Fruit fly (Drosophila melanogaster): Measurements from ENCODE around the gene Act5C.
"Not testable (repeated sequence)": the region's sequence is repeated elsewhere in the genome, so short reads cannot be mapped to it uniquely, and the experiment has no call there.

Act5C gene

DNA sequence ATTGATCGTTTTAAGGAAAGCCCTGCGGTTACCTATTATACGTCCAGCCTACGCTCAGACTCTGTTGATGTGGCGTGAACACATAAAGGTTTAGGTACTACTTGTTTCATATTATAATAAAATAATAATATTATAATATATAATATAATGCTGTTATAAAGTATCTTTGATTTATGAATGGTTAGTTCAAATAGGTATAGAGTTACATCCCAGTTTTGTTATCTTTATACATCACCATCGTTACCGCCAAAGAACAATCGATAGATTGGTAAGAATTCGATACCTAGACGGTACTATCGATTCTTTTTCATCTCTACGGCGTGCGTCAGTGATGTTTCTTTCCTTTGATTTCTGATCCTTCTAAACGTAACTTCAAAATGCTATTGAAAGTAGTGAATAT lies 41.6 kb downstream of the Act5C start, which contains the start of gene CG12728:
TSS of gene CG12728 (plus strand) at position 301 of the 400 bp plus-strand sequence.
- not testable (repeated sequence) for TF ChIP-seq Sin3A, psq, h (optimal IDR thresholded peaks at IDR 0.05)

DNA sequence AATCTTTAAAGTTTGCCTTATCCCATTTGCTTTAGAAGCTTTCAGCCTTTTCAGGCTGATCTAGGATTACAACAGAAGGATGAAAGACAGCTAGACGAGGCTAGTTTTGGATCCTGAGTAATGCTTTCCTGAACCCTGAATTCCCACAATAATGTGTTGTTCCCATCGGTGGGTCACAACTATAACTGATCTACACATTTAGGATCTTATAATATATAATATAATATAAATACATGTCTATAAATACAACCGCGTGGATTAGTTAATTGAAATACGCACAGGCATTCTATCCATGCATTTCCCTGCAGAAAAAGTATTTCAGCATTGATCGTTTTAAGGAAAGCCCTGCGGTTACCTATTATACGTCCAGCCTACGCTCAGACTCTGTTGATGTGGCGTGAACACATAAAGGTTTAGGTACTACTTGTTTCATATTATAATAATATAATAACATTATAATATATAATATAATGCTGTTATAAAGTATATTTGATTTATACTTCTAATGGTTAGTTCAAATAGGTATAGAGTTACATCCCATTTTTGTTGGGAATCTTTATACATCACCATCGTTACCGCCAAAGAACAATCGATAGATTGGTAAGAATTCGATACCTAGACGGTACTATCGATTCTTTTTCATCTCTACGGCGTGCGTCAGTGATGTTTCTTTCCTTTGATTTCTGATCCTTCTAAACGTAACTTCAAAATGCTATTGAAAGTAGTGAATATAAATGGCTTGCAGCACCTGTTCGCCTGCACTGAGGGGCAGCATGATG lies 44.6 kb downstream of the Act5C start, which contains the start of gene CG32756:
TSS of gene CG32756 (plus strand) at position 631 of the 779 bp plus-strand sequence.
- TF ChIP-seq Sin3A, psq, Myc (optimal IDR thresholded peaks at IDR 0.05): not testable (repeated sequence)

- no peak for TF ChIP-seq Myc (optimal IDR thresholded peaks at IDR 0.05)
- TF ChIP-seq ttk (optimal IDR thresholded peaks at IDR 0.05), result no peak
- no peak for TF ChIP-seq Sin3A (optimal IDR thresholded peaks at IDR 0.05)
- TF ChIP-seq insv (optimal IDR thresholded peaks at IDR 0.05), result no peak
- no peak for TF ChIP-seq psq (optimal IDR thresholded peaks at IDR 0.05)
- TF ChIP-seq h (optimal IDR thresholded peaks at IDR 0.05), result no peak
Observed at dm6 chrX:5947870-5948498, 47.3 kb downstream of the Act5C start, which contains the start of gene CG6041. Gene CG6041, plus strand, starts transcription at chrX:5948160.

DNA sequence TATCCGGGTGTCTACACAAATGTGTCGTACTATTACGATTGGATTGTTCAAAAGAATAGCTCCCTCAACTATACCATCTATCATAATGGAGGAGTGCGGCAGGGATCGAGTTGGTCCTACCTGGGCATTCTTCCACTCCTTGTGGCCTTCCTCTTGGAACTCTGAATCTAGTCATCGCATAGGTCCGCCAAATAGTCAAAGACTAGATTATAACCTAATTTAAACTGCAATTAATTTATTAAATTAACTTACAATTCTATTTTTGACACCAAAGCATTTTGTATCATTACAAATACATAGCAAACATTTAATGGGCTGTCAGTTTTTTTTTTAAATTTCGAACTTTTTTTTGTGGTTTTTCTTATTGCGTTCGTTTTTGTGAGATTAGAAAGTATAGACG lies 49.3 kb downstream of the Act5C start, which contains the start of gene CG32755:
TSS of gene CG32755 (plus strand) at position 301 of the 400 bp plus-strand sequence.
- TF ChIP-seq Myc (optimal IDR thresholded peaks at IDR 0.05), result no peak
- no peak for TF ChIP-seq h (optimal IDR thresholded peaks at IDR 0.05)
- no peak for TF ChIP-seq psq (optimal IDR thresholded peaks at IDR 0.05)
- no peak for TF ChIP-seq Sin3A (optimal IDR thresholded peaks at IDR 0.05)
- TF ChIP-seq insv (optimal IDR thresholded peaks at IDR 0.05), result no peak
- no peak for TF ChIP-seq ttk (optimal IDR thresholded peaks at IDR 0.05)

- TF ChIP-seq psq (optimal IDR thresholded peaks at IDR 0.05), result no peak
- no peak for TF ChIP-seq ttk (optimal IDR thresholded peaks at IDR 0.05)
- no peak for TF ChIP-seq Sin3A (optimal IDR thresholded peaks at IDR 0.05)
- TF ChIP-seq h (optimal IDR thresholded peaks at IDR 0.05), result no peak
- TF ChIP-seq insv (optimal IDR thresholded peaks at IDR 0.05), result no peak
- TF ChIP-seq Myc (optimal IDR thresholded peaks at IDR 0.05), result no peak
Observed at dm6 chrX:5952265-5952664, 51.6 kb downstream of the Act5C start, which contains the start of gene CG6048. Gene CG6048, plus strand, starts transcription at chrX:5952565.

All from Kc167 (cell line).